Worm (Caenorhabditis elegans) whole organism, L4/young adult: Measurements from ENCODE around the gene C14A11.2.

ENCODE experiments used
- W03F9.2 ChIP-seq: fragments of 150-350 bp; optimal IDR thresholded peaks from 2 replicates; lab custom pipeline; 2014; ENCODE audit warnings: missing biosample characterization, missing genetic modification characterization
- him-1 ChIP-seq: sonication (generic microtip); optimal IDR thresholded peaks from 2 replicates; lab custom pipeline; 2016; ENCODE audit warnings: missing genotype, missing genetic modification reagents, missing genetic modification characterization, missing compliant biosample characterization

- TF ChIP-seq him-1 (tag; lab: Kevin White, UChicago) (no peak), W03F9.2 (tag; lab: Kevin White, UChicago) (no peak)
Measured at ce11 chrX:2827702-2828182, 24.8 kb downstream of the C14A11.2 start, which contains the start of gene ssr-2.
